Worm (Caenorhabditis elegans) whole organism, L1 larva: ENCODE measurements around the gene col-153.

Experiments used
- lin-15B ChIP-seq: fragments of 150-350 bp; sonication (generic microtip); optimal IDR thresholded peaks from 3 replicates; lab custom pipeline; 2014; ENCODE audit warnings: missing biosample characterization, missing genetic modification characterization
- mep-1 ChIP-seq: fragments of 150-350 bp; optimal IDR thresholded peaks from 2 replicates; lab custom pipeline; 2014; ENCODE audit warnings: missing biosample characterization, missing genetic modification characterization
- nhr-90 ChIP-seq: sonication (generic microtip); optimal IDR thresholded peaks from 2 replicates; lab custom pipeline; 2016; ENCODE audit warnings: mild to moderate bottlenecking, missing genetic modification characterization, missing compliant biosample characterization; ENCODE audit not compliant: poor library complexity

- TF ChIP-seq lin-15B (tag; lab: Kevin White, UChicago) = no peak
- no peak for TF ChIP-seq nhr-90
- no peak for TF ChIP-seq mep-1
Observed at ce11 chrV:10942161-10942560, 7.5 kb upstream of the col-153 start, which contains the start of gene zip-9.
